Worm (Caenorhabditis elegans): ENCODE measurements around the gene F41C6.6.
"Not testable (repeated sequence)": the region's sequence is repeated elsewhere in the genome, so short reads cannot be mapped to it uniquely, and the experiment has no call there.

F41C6.6 gene

DNA sequence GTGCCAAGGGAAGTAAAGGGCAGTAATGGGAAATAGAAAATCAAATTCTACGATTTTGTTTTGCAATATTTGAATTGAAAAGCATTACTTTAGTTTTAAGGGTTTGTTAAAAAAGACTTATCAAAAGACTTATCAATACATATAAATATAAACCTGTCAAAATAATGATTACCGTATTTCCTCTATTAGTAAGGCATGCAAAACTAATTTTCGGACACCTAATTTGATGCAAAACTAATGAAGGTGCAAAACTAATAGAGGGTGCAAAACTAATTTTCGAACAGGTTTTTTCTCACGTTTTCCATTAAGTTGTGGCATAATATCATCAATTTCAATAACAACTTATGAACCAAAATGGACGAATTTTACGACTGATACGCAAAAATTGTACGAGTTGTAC is at the start of gene F41C6.6:
F41C6.6 (minus strand) TSS at position 101 of the 400 bp plus-strand sequence.
- not testable (repeated sequence) for TF ChIP-seq W03F9.2, him-1, dao-5 (tag; optimal IDR thresholded peaks at IDR 0.05)

DNA sequence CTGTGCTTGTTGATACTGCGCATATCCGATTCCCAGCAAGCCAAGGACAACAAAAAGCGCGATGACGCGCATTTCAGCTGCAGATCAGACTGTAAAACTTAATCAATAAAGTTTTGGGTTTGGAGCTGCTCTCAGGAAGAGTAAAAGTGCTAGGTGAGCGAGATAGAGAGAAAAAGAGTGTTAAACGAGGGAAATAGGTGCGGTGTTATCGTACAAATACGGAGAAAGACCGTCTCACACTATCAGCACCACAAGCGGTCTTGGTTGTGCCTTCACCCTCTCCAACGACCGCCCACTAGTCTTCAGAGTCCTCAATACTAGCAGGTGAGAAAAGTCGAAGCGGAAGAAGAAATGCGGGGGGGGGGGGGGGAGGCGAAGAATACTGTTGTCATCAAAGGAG is 46.9 kb upstream of the F41C6.6 start, which contains the start of gene F14B8.5:
F14B8.5 (minus strand) TSS at position 127 of the 400 bp plus-strand sequence.
- no peak for TF ChIP-seq him-1 (tag; optimal IDR thresholded peaks at IDR 0.05)
- no peak for TF ChIP-seq W03F9.2 (tag; optimal IDR thresholded peaks at IDR 0.05)
- no peak for TF ChIP-seq dao-5 (tag; optimal IDR thresholded peaks at IDR 0.05)

DNA sequence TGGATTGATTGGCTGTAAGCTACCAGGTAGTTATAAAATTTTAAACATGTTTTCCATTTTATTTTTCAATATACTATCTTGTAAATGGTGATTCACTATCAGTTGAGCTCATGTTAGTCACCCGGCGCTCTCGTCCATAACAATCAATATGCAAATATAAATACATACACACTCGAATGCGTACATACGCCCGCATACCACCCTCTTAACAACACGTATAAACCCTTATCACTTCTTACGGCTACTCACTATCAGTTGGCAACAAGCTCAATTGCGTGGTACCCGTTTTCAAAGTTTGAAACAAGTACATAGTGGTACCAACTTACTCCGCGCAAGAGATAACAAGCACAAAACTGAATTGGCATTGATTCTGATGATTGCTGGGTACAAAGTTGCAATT is 45.3 kb upstream of the F41C6.6 start:
- TF ChIP-seq him-1 (tag; optimal IDR thresholded peaks at IDR 0.05), result no peak
- no peak for TF ChIP-seq W03F9.2 (tag; optimal IDR thresholded peaks at IDR 0.05)
- TF ChIP-seq dao-5 (tag; optimal IDR thresholded peaks at IDR 0.05), result no peak

DNA sequence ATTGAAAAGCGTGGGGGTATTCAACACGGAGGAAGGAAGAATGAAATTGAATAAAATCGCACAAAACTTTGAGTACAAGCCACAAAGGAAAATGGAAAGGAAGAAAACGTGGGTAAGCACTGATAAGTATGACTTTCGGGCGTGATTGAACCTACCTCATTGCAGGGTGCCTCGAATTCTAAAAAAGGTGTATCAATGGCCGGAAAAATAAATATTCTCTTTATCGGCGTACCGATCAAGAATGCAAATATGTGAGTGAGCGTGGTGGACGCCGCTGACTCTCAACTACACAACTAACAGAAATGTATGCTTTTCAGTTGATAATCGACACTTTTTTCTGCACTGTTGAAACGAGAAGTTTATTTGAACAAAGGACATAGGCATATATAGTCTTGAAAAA is 42.8 kb upstream of the F41C6.6 start, which contains the start of gene otpl-3:
otpl-3 (minus strand) TSS at position 304 of the 400 bp plus-strand sequence.
- TF ChIP-seq him-1 (tag; optimal IDR thresholded peaks at IDR 0.05) (no peak), W03F9.2 (tag; optimal IDR thresholded peaks at IDR 0.05) (no peak), dao-5 (tag; optimal IDR thresholded peaks at IDR 0.05) (no peak)

DNA sequence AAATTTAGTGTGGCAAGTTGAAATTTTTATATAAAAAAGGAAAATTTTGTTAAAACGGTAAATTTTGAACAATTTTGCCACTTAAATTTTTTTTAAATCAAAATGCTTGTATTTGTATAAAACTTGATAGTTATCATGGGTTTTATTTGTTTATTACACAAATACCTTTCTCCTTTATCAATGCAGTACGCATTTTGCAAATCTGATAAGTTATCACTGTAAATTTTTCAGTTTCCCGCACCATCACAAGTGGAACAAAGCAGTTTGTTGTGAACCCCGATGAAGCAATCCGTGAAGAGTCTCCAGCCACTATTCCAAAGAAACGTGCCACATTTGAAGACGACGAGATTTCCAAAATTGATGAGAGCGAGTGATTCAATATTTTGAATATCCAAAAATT is 38.4 kb upstream of the F41C6.6 start:
- TF ChIP-seq W03F9.2 (tag; optimal IDR thresholded peaks at IDR 0.05) (no peak), dao-5 (tag; optimal IDR thresholded peaks at IDR 0.05) (no peak), him-1 (tag; optimal IDR thresholded peaks at IDR 0.05) (no peak)

DNA sequence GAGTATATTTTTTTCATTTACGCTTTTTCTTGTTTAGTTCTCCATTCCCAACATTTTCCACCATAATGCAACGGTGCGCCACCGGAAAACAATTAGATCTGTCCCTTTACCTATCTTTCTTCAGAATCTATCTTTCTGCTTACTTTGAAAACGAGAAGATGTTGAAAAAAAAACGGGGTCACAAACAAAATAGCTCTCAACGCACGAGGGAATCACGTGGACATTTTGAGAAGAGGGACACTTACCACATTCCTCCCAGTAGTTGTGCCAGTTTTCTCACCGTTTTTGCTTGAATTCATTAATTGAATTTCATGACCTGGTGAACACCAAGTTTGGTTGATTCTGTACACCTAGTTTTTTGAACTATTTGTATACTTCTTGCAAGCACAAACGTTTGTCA is 34.5 kb upstream of the F41C6.6 start:
- TF ChIP-seq him-1 (tag; optimal IDR thresholded peaks at IDR 0.05) (no peak), dao-5 (tag; optimal IDR thresholded peaks at IDR 0.05) (no peak), W03F9.2 (tag; optimal IDR thresholded peaks at IDR 0.05) (no peak)

DNA sequence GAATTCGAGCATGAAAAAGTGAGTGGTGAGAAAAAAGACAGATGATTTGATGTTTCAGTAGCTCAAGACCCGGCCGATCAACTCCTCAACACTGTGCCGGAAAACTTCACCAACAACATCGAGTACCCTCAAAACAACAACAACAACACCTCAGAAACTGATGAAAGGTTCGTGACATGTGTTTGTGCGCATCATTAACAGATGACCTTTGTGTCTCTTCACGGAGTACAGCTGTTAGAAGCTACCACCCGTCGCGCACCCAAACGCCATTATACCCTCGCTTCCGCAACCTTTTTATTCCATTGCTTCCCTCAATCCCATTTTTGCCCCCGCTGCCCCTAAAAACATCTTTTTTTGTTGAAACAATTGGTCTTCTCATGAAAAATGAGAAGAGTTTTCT is 33.6 kb upstream of the F41C6.6 start:
- TF ChIP-seq W03F9.2 (tag; optimal IDR thresholded peaks at IDR 0.05) (no peak), him-1 (tag; optimal IDR thresholded peaks at IDR 0.05) (no peak), dao-5 (tag; optimal IDR thresholded peaks at IDR 0.05) (no peak)

DNA sequence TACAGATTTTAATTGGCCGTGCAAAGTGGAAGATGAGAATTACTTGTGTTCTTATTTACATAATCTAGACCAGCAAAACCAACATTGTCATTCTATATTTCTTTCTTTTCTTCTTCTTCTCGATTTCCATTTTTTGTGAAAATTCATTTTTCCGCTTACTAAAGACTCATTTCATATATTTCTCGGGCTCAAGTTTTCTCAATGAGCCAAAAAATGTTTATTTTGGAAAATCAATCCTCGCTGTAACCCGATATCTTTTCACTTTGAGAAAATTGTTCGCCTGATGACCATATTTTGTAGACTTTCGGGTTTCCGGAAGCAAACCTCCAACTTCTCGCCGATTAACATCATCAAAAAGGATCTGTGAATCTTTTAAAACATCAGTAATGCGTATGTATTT is 32.3 kb upstream of the F41C6.6 start, which contains the start of gene nhx-4:
nhx-4 (plus strand) TSS at position 301 of the 400 bp plus-strand sequence.
- TF ChIP-seq W03F9.2 (tag; optimal IDR thresholded peaks at IDR 0.05), result no peak
- no peak for TF ChIP-seq him-1 (tag; optimal IDR thresholded peaks at IDR 0.05)

DNA sequence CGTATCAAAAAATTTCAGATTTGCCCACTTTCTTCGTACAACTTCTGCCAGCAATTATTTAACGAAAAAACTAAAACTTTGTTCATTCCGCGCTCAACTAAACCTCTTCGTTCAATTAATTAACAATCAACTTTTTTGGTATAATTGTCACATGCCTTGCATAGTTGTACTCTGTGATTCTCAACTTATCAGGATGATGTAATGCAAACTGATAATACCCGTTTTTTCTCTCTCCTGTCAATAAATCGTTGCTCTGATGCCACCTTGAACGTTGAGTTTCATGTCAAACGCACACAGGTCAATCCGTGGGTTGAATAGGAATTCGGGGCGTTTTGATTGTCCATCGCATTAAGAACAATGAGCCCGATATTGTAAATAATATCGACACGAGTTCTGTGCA is 23.9 kb upstream of the F41C6.6 start:
- no peak for TF ChIP-seq W03F9.2 (tag; optimal IDR thresholded peaks at IDR 0.05)
- TF ChIP-seq him-1 (tag; optimal IDR thresholded peaks at IDR 0.05), result no peak
- no peak for TF ChIP-seq dao-5 (tag; optimal IDR thresholded peaks at IDR 0.05)

DNA sequence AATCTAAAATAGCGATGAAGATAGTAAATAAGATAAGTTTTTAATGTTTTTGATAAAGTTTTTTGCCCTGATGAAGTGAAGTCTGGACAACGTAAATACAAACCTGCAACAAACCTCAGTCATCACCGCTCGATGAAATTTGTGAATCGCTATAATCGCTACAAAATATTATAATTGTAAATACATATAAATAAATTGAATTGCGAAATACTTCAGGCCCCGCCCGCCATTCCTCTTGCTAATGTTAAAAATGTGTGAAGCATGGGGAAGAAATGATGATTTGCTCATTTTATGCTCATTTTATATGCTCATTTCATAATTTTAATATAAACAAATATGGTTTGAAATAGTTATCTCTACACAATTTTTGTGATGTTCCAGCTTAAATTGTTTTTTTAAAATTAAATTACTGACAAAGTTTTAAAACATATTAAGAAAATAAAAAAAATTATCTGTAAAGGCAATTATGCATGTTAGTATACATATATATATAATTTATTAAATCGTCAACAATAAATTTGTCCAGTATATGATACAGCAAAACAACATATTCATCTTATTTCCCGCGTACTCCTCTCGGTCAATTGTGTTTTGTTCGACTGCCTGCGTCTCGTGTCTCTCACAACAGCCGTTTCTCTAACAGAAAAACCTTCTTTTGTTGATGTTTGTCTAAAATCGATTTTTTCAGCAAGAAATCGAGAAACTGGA is 22.5 kb upstream of the F41C6.6 start, which contains the start of gene sid-5:
sid-5 (plus strand) TSS at position 658 of the 708 bp plus-strand sequence.
- TF ChIP-seq W03F9.2 (tag; optimal IDR thresholded peaks at IDR 0.05) (no peak), him-1 (tag; optimal IDR thresholded peaks at IDR 0.05) (no peak), dao-5 (tag; optimal IDR thresholded peaks at IDR 0.05) (no peak)

DNA sequence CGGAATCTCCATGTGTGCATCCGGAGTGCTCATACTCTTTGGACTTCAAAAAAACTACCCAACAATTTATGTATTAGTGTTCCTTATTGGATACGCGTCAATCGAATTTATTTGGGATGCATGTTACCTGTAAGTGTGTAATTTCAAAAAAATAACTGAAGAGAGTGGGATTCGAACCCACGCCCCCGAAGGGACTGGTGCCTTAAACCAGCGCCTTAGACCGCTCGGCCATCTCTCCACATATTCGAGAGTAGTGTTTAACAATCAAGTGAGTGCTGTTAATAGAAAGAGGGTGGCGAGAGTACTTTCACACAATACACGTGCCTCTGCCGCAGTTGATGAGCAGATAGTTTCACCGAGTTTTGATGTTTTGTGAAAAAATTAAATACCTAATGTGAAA is 21.3 kb upstream of the F41C6.6 start:
- TF ChIP-seq dao-5 (tag; optimal IDR thresholded peaks at IDR 0.05) (peak; percentile 14), him-1 (tag; optimal IDR thresholded peaks at IDR 0.05) (no peak)

DNA sequence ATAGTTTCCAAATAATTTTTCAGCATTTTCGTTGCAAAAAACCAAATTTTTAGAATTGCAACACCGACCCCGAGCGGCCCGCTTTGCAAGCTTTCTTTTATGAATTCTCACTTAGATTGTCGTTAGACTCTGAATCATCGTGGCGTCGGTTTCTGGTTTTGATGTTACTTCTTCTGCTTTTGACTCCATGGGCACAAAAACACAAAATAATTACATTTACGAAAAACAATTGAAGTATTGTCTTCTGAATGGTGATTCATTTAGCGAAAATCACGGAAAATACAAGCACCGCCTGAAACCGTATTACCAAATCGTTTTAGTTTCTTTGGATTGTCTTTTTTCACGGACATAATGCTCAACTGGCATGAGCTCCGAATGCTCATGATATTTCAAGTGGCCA is 19.4 kb upstream of the F41C6.6 start, which contains the start of gene pes-23:
pes-23 (plus strand) TSS at position 301 of the 400 bp plus-strand sequence.
- no peak for TF ChIP-seq dao-5 (tag; optimal IDR thresholded peaks at IDR 0.05)
- no peak for TF ChIP-seq him-1 (tag; optimal IDR thresholded peaks at IDR 0.05)
- no peak for TF ChIP-seq W03F9.2 (tag; optimal IDR thresholded peaks at IDR 0.05)

DNA sequence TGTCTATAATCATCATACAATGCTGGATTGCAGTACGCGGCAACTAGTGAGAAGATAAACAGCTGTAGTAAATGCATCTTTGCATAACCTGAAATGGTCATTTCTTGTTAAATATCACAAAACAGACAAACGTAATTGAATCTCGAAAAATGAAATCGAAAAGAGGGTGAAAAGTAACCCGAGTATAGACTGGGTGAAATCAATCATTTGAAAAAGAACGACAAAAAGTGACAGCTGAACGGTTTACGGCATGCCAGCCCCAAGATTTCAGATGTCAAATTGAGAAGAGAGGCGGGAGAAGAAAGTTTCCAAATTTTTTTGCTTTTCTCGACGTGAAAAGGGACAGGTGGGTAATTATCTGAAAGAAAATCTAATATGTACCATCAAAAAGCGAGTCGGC is 18.2 kb upstream of the F41C6.6 start, which contains the start of gene F14B8.4:
F14B8.4 (minus strand) TSS at position 101 of the 400 bp plus-strand sequence.
- TF ChIP-seq W03F9.2 (tag; optimal IDR thresholded peaks at IDR 0.05) (no peak), dao-5 (tag; optimal IDR thresholded peaks at IDR 0.05) (no peak), him-1 (tag; optimal IDR thresholded peaks at IDR 0.05) (no peak)

DNA sequence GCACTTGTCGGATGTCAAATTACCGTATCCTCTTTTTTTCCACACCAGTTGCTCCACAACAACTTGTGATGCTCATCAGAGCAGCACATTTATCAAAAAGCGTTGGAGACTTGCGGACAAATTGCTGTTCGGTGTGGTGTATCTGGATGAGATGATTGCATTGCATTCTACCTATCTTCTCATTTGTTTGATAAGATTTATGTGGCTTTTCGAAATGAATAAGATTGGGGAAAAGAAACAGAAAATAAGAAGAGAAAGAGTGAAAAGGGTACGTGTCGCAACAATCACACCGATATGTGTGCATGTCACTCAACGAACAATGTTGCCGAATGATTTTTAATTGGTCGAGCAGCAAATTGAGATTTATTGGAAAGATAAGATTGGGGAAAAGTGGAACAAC is 12.4 kb upstream of the F41C6.6 start:
- TF ChIP-seq him-1 (tag; optimal IDR thresholded peaks at IDR 0.05) (no peak), W03F9.2 (tag; optimal IDR thresholded peaks at IDR 0.05) (no peak), dao-5 (tag; optimal IDR thresholded peaks at IDR 0.05) (no peak)

DNA sequence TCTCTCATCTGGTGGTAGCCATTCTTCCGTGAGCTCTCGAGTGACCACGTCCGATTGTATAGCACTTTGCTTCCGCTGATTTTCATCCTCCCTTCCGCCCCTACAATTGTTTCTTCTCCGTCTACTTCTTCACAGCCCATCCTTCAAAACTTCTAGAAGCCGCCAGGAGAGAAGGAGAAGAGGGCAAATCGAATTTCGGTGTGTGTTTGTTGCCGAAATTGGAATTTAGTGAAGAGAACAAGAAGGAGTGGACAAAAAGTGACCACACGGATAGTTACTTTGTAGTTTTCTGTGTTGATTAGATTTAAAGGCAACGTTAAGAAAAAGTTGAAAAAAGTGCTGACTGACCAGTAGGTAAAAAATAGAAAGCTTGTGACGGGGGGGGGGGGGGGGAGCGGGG is 11.4 kb upstream of the F41C6.6 start:
- no peak for TF ChIP-seq W03F9.2 (tag; optimal IDR thresholded peaks at IDR 0.05)
- TF ChIP-seq dao-5 (tag; optimal IDR thresholded peaks at IDR 0.05), result no peak
- no peak for TF ChIP-seq him-1 (tag; optimal IDR thresholded peaks at IDR 0.05)

Measured in whole organism, L4/young adult.